Fruit fly (Drosophila melanogaster) whole organism, embryonic: Measurements from ENCODE around the gene CG14410.
A peak's percentile ranks its signal among the peaks of the same experiment; 100 is the strongest.

Experiments
- Atf6 ChIP-seq: fragments of 200-800 bp; sonication (Bioruptor generic); IDR thresholded peaks from 2 replicates; pipeline ENCODE4 v1.3.6; 2022; ENCODE audit warnings: missing biosample characterization, missing genetic modification characterization
- Awh ChIP-seq: fragments of 200-800 bp; sonication (Bioruptor generic); IDR thresholded peaks from 2 replicates; pipeline ENCODE4, ENCODE4 v1.3.6; 2022; ENCODE audit warnings: missing biosample characterization, missing genetic modification characterization
- C15 ChIP-seq: fragments of 200-800 bp; sonication (Bioruptor generic); IDR thresholded peaks from 3 replicates; pipeline ENCODE4 v1.3.6; 2022; ENCODE audit warnings: missing biosample characterization, missing genetic modification characterization
- CG11723 ChIP-seq: fragments of 200-800 bp; sonication (Bioruptor generic); optimal IDR thresholded peaks from 2 replicates; lab custom pipeline; 2017; ENCODE audit warnings: missing biosample characterization, mild to moderate bottlenecking, missing genetic modification characterization
- CG14014 ChIP-seq: fragments of 200-800 bp; sonication (Bioruptor generic); IDR thresholded peaks from 2 replicates; pipeline ENCODE4 v1.3.6; 2022; ENCODE audit warnings: missing biosample characterization, missing genetic modification characterization
- CG15073 ChIP-seq: fragments of 200-800 bp; sonication (Bioruptor generic); optimal IDR thresholded peaks from 2 replicates; lab custom pipeline; 2016; ENCODE audit warnings: missing biosample characterization, missing genetic modification characterization
- CG15514 ChIP-seq: fragments of 200-800 bp; sonication (Bioruptor generic); optimal IDR thresholded peaks from 3 replicates; lab custom pipeline; 2017; ENCODE audit warnings: missing biosample characterization, missing genetic modification characterization, mild to moderate bottlenecking, moderate library complexity, missing genetic modification reagents
- CG17328 ChIP-seq: fragments of 200-800 bp; sonication (Bioruptor generic); IDR thresholded peaks from 2 replicates; pipeline ENCODE4 v1.3.6; 2022; ENCODE audit warnings: missing biosample characterization, missing genetic modification characterization
- CG17385 ChIP-seq: fragments of 200-800 bp; sonication (Bioruptor generic); optimal IDR thresholded peaks from 3 replicates; lab custom pipeline; 2018; ENCODE audit warnings: missing biosample characterization, mild to moderate bottlenecking, missing genetic modification characterization
- CG17612 ChIP-seq: fragments of 200-800 bp; sonication (Bioruptor generic); IDR thresholded peaks from 2 replicates; pipeline ENCODE4 v1.3.6; 2022; ENCODE audit warnings: missing biosample characterization, missing genetic modification characterization
- CG17829 ChIP-seq: fragments of 200-800 bp; optimal IDR thresholded peaks from 2 replicates; lab custom pipeline; 2019; ENCODE audit warnings: missing biosample characterization, mild to moderate bottlenecking, missing genetic modification characterization, moderate library complexity
- CG1832 ChIP-seq: fragments of 200-800 bp; sonication (Bioruptor generic); optimal IDR thresholded peaks from 2 replicates; lab custom pipeline; 2017; ENCODE audit warnings: missing biosample characterization, mild to moderate bottlenecking, missing genetic modification characterization, inconsistent platforms
- CG18599 ChIP-seq: fragments of 200-800 bp; sonication (Bioruptor generic); optimal IDR thresholded peaks from 3 replicates; lab custom pipeline; 2017; ENCODE audit warnings: missing biosample characterization, missing genetic modification characterization, mild to moderate bottlenecking, moderate library complexity, missing genetic modification reagents
- CG2116 ChIP-seq: fragments of 200-800 bp; sonication (Bioruptor generic); optimal IDR thresholded peaks from 3 replicates; lab custom pipeline; 2018; ENCODE audit warnings: missing biosample characterization, mild to moderate bottlenecking, missing genetic modification characterization
- CG3065 ChIP-seq: fragments of 200-800 bp; sonication (Bioruptor generic); optimal IDR thresholded peaks from 2 replicates; lab custom pipeline; 2016; ENCODE audit warnings: missing biosample characterization, missing genetic modification characterization
- CG31365 ChIP-seq: fragments of 200-800 bp; sonication (Bioruptor generic); optimal IDR thresholded peaks from 2 replicates; lab custom pipeline; 2018; ENCODE audit warnings: missing biosample characterization, mild to moderate bottlenecking, missing genetic modification characterization
- CG3407 ChIP-seq: fragments of 200-800 bp; sonication (Bioruptor generic); optimal IDR thresholded peaks from 2 replicates; lab custom pipeline; 2018; ENCODE audit warnings: missing biosample characterization, mild to moderate bottlenecking, missing genetic modification characterization
- CG3847 ChIP-seq: fragments of 200-800 bp; sonication (Bioruptor generic); IDR thresholded peaks from 2 replicates; pipeline ENCODE4 v1.3.6; 2022; ENCODE audit warnings: missing biosample characterization, missing genetic modification characterization
- CG4404 ChIP-seq: fragments of 200-800 bp; sonication (Bioruptor generic); IDR thresholded peaks from 2 replicates; pipeline ENCODE4 v1.3.6; 2022; ENCODE audit warnings: missing biosample characterization, missing genetic modification characterization
- CG4617 ChIP-seq: fragments of 200-800 bp; sonication (Bioruptor generic); optimal IDR thresholded peaks from 3 replicates; lab custom pipeline; 2016; ENCODE audit warnings: missing biosample characterization, missing genetic modification characterization, borderline replicate concordance
- CG6813 ChIP-seq: fragments of 200-800 bp; sonication (Bioruptor generic); optimal IDR thresholded peaks from 2 replicates; lab custom pipeline; 2017; ENCODE audit warnings: missing biosample characterization, missing genetic modification characterization, mild to moderate bottlenecking, moderate library complexity, missing genetic modification reagents
- CG9876 ChIP-seq: fragments of 200-800 bp; sonication (Bioruptor generic); optimal IDR thresholded peaks from 2 replicates; lab custom pipeline; 2016; ENCODE audit warnings: missing biosample characterization, missing genetic modification characterization
- CoRest ChIP-seq: fragments of 200-800 bp; sonication (Bioruptor generic); optimal IDR thresholded peaks from 3 replicates; lab custom pipeline; 2018; ENCODE audit warnings: missing biosample characterization, mild to moderate bottlenecking, missing genetic modification characterization, moderate library complexity
- Dref ChIP-seq: fragments of 200-800 bp; sonication (Bioruptor generic); IDR thresholded peaks from 2 replicates; pipeline ENCODE4 v1.3.6; 2022; ENCODE audit warnings: missing biosample characterization, missing genetic modification characterization
- E2f2 ChIP-seq: fragments of 200-800 bp; sonication (Bioruptor generic); IDR thresholded peaks from 2 replicates; pipeline ENCODE4 v1.3.6; 2022; ENCODE audit warnings: missing biosample characterization, missing genetic modification characterization
- ERR ChIP-seq: fragments of 200-800 bp; sonication (Bioruptor generic); optimal IDR thresholded peaks from 2 replicates; lab custom pipeline; 2016; ENCODE audit warnings: missing biosample characterization, missing genetic modification characterization
- Ets97D ChIP-seq: fragments of 200-800 bp; sonication (Bioruptor generic); optimal IDR thresholded peaks from 3 replicates; lab custom pipeline; 2016; ENCODE audit warnings: missing biosample characterization, missing genetic modification characterization
- H2.0 ChIP-seq: fragments of 200-800 bp; sonication (Bioruptor generic); IDR thresholded peaks from 2 replicates; pipeline ENCODE4 v1.3.6; 2022; ENCODE audit warnings: missing biosample characterization, missing genetic modification characterization
- HLHmδ ChIP-seq: fragments of 200-800 bp; sonication (Bioruptor generic); optimal IDR thresholded peaks from 2 replicates; lab custom pipeline; 2018; ENCODE audit warnings: missing biosample characterization, mild to moderate bottlenecking, missing genetic modification characterization, moderate library complexity
- Hey ChIP-seq: fragments of 200-800 bp; sonication (Bioruptor generic); optimal IDR thresholded peaks from 3 replicates; lab custom pipeline; 2018; ENCODE audit warnings: missing biosample characterization, mild to moderate bottlenecking, missing genetic modification characterization
- PHDP ChIP-seq: fragments of 200-800 bp; sonication (Bioruptor generic); optimal IDR thresholded peaks from 3 replicates; lab custom pipeline; 2018; ENCODE audit warnings: missing biosample characterization, mild to moderate bottlenecking, missing genetic modification characterization, moderate library complexity
- Tbp ChIP-seq: fragments of >200 bp; optimal IDR thresholded peaks from 2 replicates; lab custom pipeline; 2018; ENCODE audit warnings: missing biosample characterization, missing genetic modification characterization
- abd-A ChIP-seq: fragments of 200-800 bp; sonication (Bioruptor generic); optimal IDR thresholded peaks from 3 replicates; lab custom pipeline; 2019; ENCODE audit warnings: missing biosample characterization, mild to moderate bottlenecking, missing genetic modification characterization, moderate library complexity
- da ChIP-seq: fragments of 200-800 bp; sonication (Bioruptor generic); optimal IDR thresholded peaks from 2 replicates; lab custom pipeline; 2016; ENCODE audit warnings: missing biosample characterization, missing genetic modification characterization
- eve ChIP-seq, 2 experiments: fragments of >200 bp; optimal IDR thresholded peaks; 2 replicates each; lab custom pipeline; 2017; ENCODE audit warnings: missing biosample characterization in 2 of 2, missing genetic modification characterization in 2 of 2
- gcm ChIP-seq: fragments of 200-800 bp; sonication (Bioruptor generic); optimal IDR thresholded peaks from 2 replicates; lab custom pipeline; 2019; ENCODE audit warnings: missing biosample characterization, mild to moderate bottlenecking, missing genetic modification characterization, moderate library complexity
- gem ChIP-seq: fragments of 200-800 bp; sonication (Bioruptor generic); optimal IDR thresholded peaks from 2 replicates; lab custom pipeline; 2019; ENCODE audit warnings: missing biosample characterization, mild to moderate bottlenecking, missing genetic modification characterization, moderate library complexity
- gsb-n ChIP-seq: fragments of 200-800 bp; sonication (Bioruptor generic); optimal IDR thresholded peaks from 3 replicates; lab custom pipeline; 2018; ENCODE audit warnings: missing biosample characterization, mild to moderate bottlenecking, missing genetic modification characterization
- h ChIP-seq: fragments of >200 bp; optimal IDR thresholded peaks from 2 replicates; lab custom pipeline; 2017
- hb ChIP-seq: fragments of 200-800 bp; sonication (Bioruptor generic); IDR thresholded peaks from 3 replicates; pipeline ENCODE4 v1.3.6; 2022; ENCODE audit warnings: missing biosample characterization, missing genetic modification characterization; ENCODE audit not compliant: partially characterized antibody
- inv ChIP-seq: fragments of 200-800 bp; sonication (Bioruptor generic); IDR thresholded peaks from 2 replicates; pipeline ENCODE4 v1.3.6; 2022; ENCODE audit warnings: missing biosample characterization, missing genetic modification characterization; ENCODE audit not compliant: partially characterized antibody
- jumu ChIP-seq: fragments of 200-800 bp; sonication (Bioruptor generic); optimal IDR thresholded peaks from 3 replicates; lab custom pipeline; 2016; ENCODE audit warnings: missing biosample characterization, missing genetic modification characterization
- kay ChIP-seq: fragments of 200-800 bp; sonication (Bioruptor generic); optimal IDR thresholded peaks from 2 replicates; lab custom pipeline; 2016; ENCODE audit warnings: missing biosample characterization, missing genetic modification characterization
- klu ChIP-seq: fragments of 200-800 bp; sonication (Bioruptor generic); IDR thresholded peaks from 2 replicates; pipeline ENCODE4 v1.3.6; 2022; ENCODE audit warnings: missing biosample characterization, missing genetic modification characterization
- maf-S ChIP-seq: fragments of 200-800 bp; sonication (Bioruptor generic); optimal IDR thresholded peaks from 2 replicates; lab custom pipeline; 2016; ENCODE audit warnings: missing biosample characterization, missing genetic modification characterization
- pfk ChIP-seq: fragments of 200-800 bp; sonication (Bioruptor generic); optimal IDR thresholded peaks from 2 replicates; lab custom pipeline; 2018; ENCODE audit warnings: missing biosample characterization, mild to moderate bottlenecking, missing genetic modification characterization, moderate library complexity
- ro ChIP-seq: fragments of 200-800 bp; sonication (Bioruptor generic); IDR thresholded peaks from 2 replicates; pipeline ENCODE4 v1.3.6; 2022; ENCODE audit warnings: missing biosample characterization, missing genetic modification characterization
- run ChIP-seq: fragments of 200-800 bp; sonication (Bioruptor generic); optimal IDR thresholded peaks from 3 replicates; lab custom pipeline; 2018; ENCODE audit warnings: missing biosample characterization, mild to moderate bottlenecking, missing genetic modification characterization
- sens ChIP-seq: fragments of 200-800 bp; sonication (Bioruptor generic); peaks from one replicate; lab custom pipeline; 2016; ENCODE audit warnings: missing biosample characterization, missing genetic modification characterization
- ssp ChIP-seq: fragments of 200-800 bp; sonication (Bioruptor generic); IDR thresholded peaks from 2 replicates; pipeline ENCODE4 v1.3.6; 2022; ENCODE audit warnings: missing biosample characterization, missing genetic modification characterization
- tin ChIP-seq: fragments of 200-800 bp; sonication (Bioruptor generic); optimal IDR thresholded peaks from 3 replicates; lab custom pipeline; 2016; ENCODE audit warnings: missing biosample characterization, missing genetic modification characterization
- trem ChIP-seq: fragments of 200-800 bp; optimal IDR thresholded peaks from 3 replicates; lab custom pipeline; 2019; ENCODE audit warnings: missing biosample characterization, mild to moderate bottlenecking, missing genetic modification characterization, moderate library complexity
- wdn ChIP-seq: fragments of 200-800 bp; sonication (Bioruptor generic); IDR thresholded peaks from 2 replicates; pipeline ENCODE4 v1.3.6; 2022; ENCODE audit warnings: missing biosample characterization, missing genetic modification characterization
- yki ChIP-seq: fragments of >200 bp; optimal IDR thresholded peaks from 3 replicates; lab custom pipeline; 2018

Gene CG14410

DNA sequence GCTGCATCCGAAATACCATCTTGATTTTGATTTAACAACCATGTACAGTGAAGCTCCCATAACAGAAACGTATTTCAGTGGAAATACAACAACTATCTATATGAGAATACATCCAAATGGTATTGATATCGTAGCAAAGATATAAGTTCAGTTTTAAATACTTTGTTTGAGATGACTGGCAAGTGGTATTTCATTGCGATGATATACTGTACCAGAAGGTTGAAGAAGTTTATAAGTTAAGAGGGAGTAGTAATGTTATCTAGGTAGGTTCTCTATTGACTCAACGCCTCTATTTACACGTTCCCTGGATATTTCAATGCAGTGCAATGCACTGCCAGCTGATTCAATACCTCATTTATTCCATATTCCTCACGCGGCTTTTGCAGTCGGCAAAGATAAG, 30.9 kb upstream of the CG14410 start (continued):
- TF ChIP-seq CG17612 (GFP tag; lab: Robert Waterston, UW) (no peak), klu (GFP tag; lab: Robert Waterston, UW) (no peak), Atf6 (GFP tag; lab: Robert Waterston, UW) (no peak), Awh (GFP tag; lab: Robert Waterston, UW) (no peak), ro (GFP tag; lab: Robert Waterston, UW) (no peak), pfk (GFP tag; lab: Kevin White, UChicago) (no peak), gcm (GFP tag; lab: Kevin White, UChicago) (no peak), yki (no peak), maf-S (GFP tag; lab: Kevin White, UChicago) (no peak), abd-A (no peak), inv (GFP tag; lab: Robert Waterston, UW) (no peak), CG3065 (GFP tag; lab: Kevin White, UChicago) (no peak), da (GFP tag; lab: Kevin White, UChicago) (no peak), Tbp (GFP tag; lab: Kevin White, UChicago) (no peak), h (lab: Kevin White, UChicago) (no peak), eve (GFP tag; optimal IDR thresholded peaks at IDR 0.05; lab: Kevin White, UChicago) (no peak), sens (GFP tag; lab: Kevin White, UChicago) (peak; percentile 90), CG17328 (GFP tag; lab: Robert Waterston, UW) (no peak), CG15073 (GFP tag; lab: Kevin White, UChicago) (no peak), HLHmδ (GFP tag; lab: Kevin White, UChicago) (no peak), Hey (tag; lab: Kevin White, UChicago) (no peak), CG3407 (GFP tag; lab: Kevin White, UChicago) (peak; percentile 28), E2f2 (GFP tag; lab: Robert Waterston, UW) (no peak; the same call in 1 of the 2 replicates), C15 (no peak), CoRest (tag; lab: Kevin White, UChicago) (no peak), CG15514 (GFP tag; lab: Kevin White, UChicago) (no peak), jumu (GFP tag; lab: Kevin White, UChicago) (no peak), CG9876 (GFP tag; lab: Kevin White, UChicago) (no peak), trem (tag; lab: Kevin White, UChicago) (no peak), run (tag; lab: Kevin White, UChicago) (no peak), CG3847 (GFP tag; lab: Robert Waterston, UW) (no peak), PHDP (tag; lab: Kevin White, UChicago) (no peak), H2.0 (no peak), ssp (GFP tag; lab: Robert Waterston, UW) (no peak), CG18599 (no peak), CG4617 (no peak), kay (GFP tag; lab: Kevin White, UChicago) (no peak), gem (peak; percentile 37), CG31365 (no peak), hb (GFP tag; lab: Robert Waterston, UW) (no peak), Ets97D (GFP tag; lab: Kevin White, UChicago) (no peak), ERR (no peak), CG4404 (GFP tag; lab: Robert Waterston, UW) (no peak), CG14014 (GFP tag; lab: Robert Waterston, UW) (no peak), CG2116 (GFP tag; lab: Kevin White, UChicago) (no peak), CG17829 (tag; lab: Kevin White, UChicago) (no peak), CG17385 (GFP tag; lab: Kevin White, UChicago) (no peak), wdn (GFP tag; lab: Robert Waterston, UW) (no peak), gsb-n (tag; lab: Kevin White, UChicago) (no peak), tin (GFP tag; lab: Kevin White, UChicago) (no peak), CG6813 (GFP tag; lab: Kevin White, UChicago) (no peak), Dref (no peak), CG1832 (no peak), CG11723 (GFP tag; lab: Kevin White, UChicago) (no peak)
